Worm (Caenorhabditis elegans): ENCODE results near the gene F46C3.2.

- no peak for TF ChIP-seq sptf-1 (tag; optimal IDR thresholded peaks at IDR 0.05)
- no peak for TF ChIP-seq nhr-12 (tag; optimal IDR thresholded peaks at IDR 0.05)
Measured at ce11 chrX:11418667-11419066, at the start of gene F46C3.2.

Data from whole organism, mixed stage, embryonic.